Worm (Caenorhabditis elegans) whole organism, L3 larva: ENCODE data around the gene F58H1.5.

Experiments
- R02D3.7 ChIP-seq: fragments of 150-350 bp; optimal IDR thresholded peaks from 2 replicates; lab custom pipeline; 2014; ENCODE audit warnings: missing biosample characterization, missing genetic modification characterization
- ZK546.5 ChIP-seq: sonication (generic microtip); optimal IDR thresholded peaks from 2 replicates; lab custom pipeline; 2017; ENCODE audit warnings: missing biosample characterization, missing genetic modification characterization
- ama-1 ChIP-seq: fragments of 150-350 bp; optimal IDR thresholded peaks from 2 replicates; lab custom pipeline; 2018
- ceh-16 ChIP-seq: sonication (generic microtip); optimal IDR thresholded peaks from 2 replicates; lab custom pipeline; 2017; ENCODE audit warnings: missing biosample characterization, missing genetic modification characterization
- daf-12 ChIP-seq: fragments of 150-350 bp; optimal IDR thresholded peaks from 2 replicates; lab custom pipeline; 2014; ENCODE audit warnings: missing biosample characterization, missing genetic modification reagents, missing genetic modification characterization
- egl-5 ChIP-seq: fragments of 150-350 bp; optimal IDR thresholded peaks from 2 replicates; lab custom pipeline; 2017; ENCODE audit warnings: missing biosample characterization, missing genetic modification reagents, missing genetic modification characterization, inconsistent platforms
- elt-1 ChIP-seq: fragments of 150-350 bp; optimal IDR thresholded peaks from 2 replicates; lab custom pipeline; 2014; ENCODE audit warnings: missing biosample characterization, missing genetic modification characterization
- elt-2 ChIP-seq: sonication (generic microtip); optimal IDR thresholded peaks from 2 replicates; lab custom pipeline; 2016; ENCODE audit warnings: missing genetic modification reagents, mild to moderate bottlenecking, missing genetic modification characterization, missing compliant biosample characterization
- elt-3 ChIP-seq, 3 experiments: fragments of 150-350 bp in 1 of 3; sonication (generic microtip) in 2 of 3; optimal IDR thresholded peaks; 2 replicates in 2 of 3; 4 replicates in 1 of 3; lab custom pipeline; 2014 to 2017; ENCODE audit warnings: missing biosample characterization in 3 of 3, missing genetic modification characterization in 3 of 3
- eor-1 ChIP-seq, 2 experiments: fragments of 150-350 bp; optimal IDR thresholded peaks; 2 replicates each; lab custom pipeline; 2014 to 2018; ENCODE audit warnings: missing biosample characterization in 2 of 2, missing genetic modification characterization in 2 of 2
- fkh-10 ChIP-seq: sonication (generic microtip); optimal IDR thresholded peaks from 2 replicates; lab custom pipeline; 2017; ENCODE audit warnings: missing biosample characterization, missing genetic modification reagents, missing genetic modification characterization
- hmg-11 ChIP-seq: sonication (generic microtip); optimal IDR thresholded peaks from 2 replicates; lab custom pipeline; 2016; ENCODE audit warnings: missing genetic modification characterization, missing compliant biosample characterization
- jun-1 ChIP-seq: fragments of 150-350 bp; optimal IDR thresholded peaks from 2 replicates; lab custom pipeline; 2014; ENCODE audit warnings: missing biosample characterization, missing genetic modification reagents, missing genetic modification characterization
- lin-39 ChIP-seq: fragments of 150-350 bp; optimal IDR thresholded peaks from 2 replicates; lab custom pipeline; 2018; ENCODE audit warnings: missing biosample characterization, missing genetic modification reagents, missing genetic modification characterization
- mdl-1 ChIP-seq: fragments of 150-350 bp; optimal IDR thresholded peaks from 2 replicates; lab custom pipeline; 2014; ENCODE audit warnings: missing biosample characterization, missing genetic modification characterization
- nfya-1 ChIP-seq: sonication (generic microtip); optimal IDR thresholded peaks from 2 replicates; lab custom pipeline; 2017; ENCODE audit warnings: missing genetic modification characterization, mild to moderate bottlenecking, missing compliant biosample characterization, antibody characterized with exemption, moderate library complexity; ENCODE audit not compliant: insufficient read depth
- nhr-11 ChIP-seq: fragments of 150-350 bp; optimal IDR thresholded peaks from 2 replicates; lab custom pipeline; 2014; ENCODE audit warnings: missing biosample characterization, missing genetic modification characterization
- nhr-23 ChIP-seq: fragments of 150-350 bp; optimal IDR thresholded peaks from 2 replicates; lab custom pipeline; 2014; ENCODE audit warnings: missing biosample characterization, missing genetic modification reagents, missing genetic modification characterization
- nhr-237 ChIP-seq: fragments of 150-350 bp; optimal IDR thresholded peaks from 2 replicates; lab custom pipeline; 2014; ENCODE audit warnings: missing biosample characterization, missing genetic modification characterization
- nhr-25 ChIP-seq: sonication (generic microtip); optimal IDR thresholded peaks from 2 replicates; lab custom pipeline; 2017; ENCODE audit warnings: missing biosample characterization, missing genetic modification characterization
- nhr-28 ChIP-seq: fragments of 150-350 bp; optimal IDR thresholded peaks from 2 replicates; lab custom pipeline; 2014; ENCODE audit warnings: missing biosample characterization, missing genetic modification characterization
- nhr-43 ChIP-seq: sonication (generic microtip); optimal IDR thresholded peaks from 2 replicates; lab custom pipeline; 2016; ENCODE audit warnings: mild to moderate bottlenecking, missing genetic modification characterization, missing compliant biosample characterization; ENCODE audit not compliant: poor library complexity, severe bottlenecking
- nhr-76 ChIP-seq: fragments of 150-350 bp; sonication (generic microtip); optimal IDR thresholded peaks from 5 replicates; lab custom pipeline; 2014; ENCODE audit warnings: missing biosample characterization, missing genetic modification characterization
- pha-4 ChIP-seq: fragments of 150-350 bp; optimal IDR thresholded peaks from 2 replicates; lab custom pipeline; 2014; ENCODE audit warnings: missing biosample characterization, missing genetic modification reagents, missing genetic modification characterization
- pqm-1 ChIP-seq: fragments of 150-350 bp; optimal IDR thresholded peaks from 2 replicates; lab custom pipeline; 2017; ENCODE audit warnings: missing biosample characterization, missing genetic modification characterization, inconsistent platforms
- skn-1 ChIP-seq: fragments of 150-350 bp; optimal IDR thresholded peaks from 2 replicates; lab custom pipeline; 2014; ENCODE audit warnings: missing biosample characterization, missing genetic modification characterization
- tbx-2 ChIP-seq: sonication (generic microtip); optimal IDR thresholded peaks from 2 replicates; lab custom pipeline; 2016; ENCODE audit warnings: mild to moderate bottlenecking, missing genetic modification characterization, missing compliant biosample characterization
- unc-39 ChIP-seq: sonication (generic microtip); optimal IDR thresholded peaks from 4 replicates; lab custom pipeline; 2017; ENCODE audit warnings: missing biosample characterization, missing genetic modification characterization
- unc-62 ChIP-seq: fragments of 150-350 bp; sonication (generic microtip); optimal IDR thresholded peaks from 4 replicates; lab custom pipeline; 2014; ENCODE audit warnings: missing biosample characterization, missing genetic modification reagents, missing genetic modification characterization
- zag-1 ChIP-seq: fragments of 150-350 bp; optimal IDR thresholded peaks from 2 replicates; lab custom pipeline; 2014; ENCODE audit warnings: missing biosample characterization, missing genetic modification characterization
- ztf-11 ChIP-seq: fragments of 150-350 bp; optimal IDR thresholded peaks from 2 replicates; lab custom pipeline; 2014; ENCODE audit warnings: missing biosample characterization, missing genetic modification characterization
- ztf-4 ChIP-seq: fragments of 150-350 bp; optimal IDR thresholded peaks from 2 replicates; lab custom pipeline; 2014; ENCODE audit warnings: missing biosample characterization, missing genetic modification characterization

Gene F58H1.5

DNA sequence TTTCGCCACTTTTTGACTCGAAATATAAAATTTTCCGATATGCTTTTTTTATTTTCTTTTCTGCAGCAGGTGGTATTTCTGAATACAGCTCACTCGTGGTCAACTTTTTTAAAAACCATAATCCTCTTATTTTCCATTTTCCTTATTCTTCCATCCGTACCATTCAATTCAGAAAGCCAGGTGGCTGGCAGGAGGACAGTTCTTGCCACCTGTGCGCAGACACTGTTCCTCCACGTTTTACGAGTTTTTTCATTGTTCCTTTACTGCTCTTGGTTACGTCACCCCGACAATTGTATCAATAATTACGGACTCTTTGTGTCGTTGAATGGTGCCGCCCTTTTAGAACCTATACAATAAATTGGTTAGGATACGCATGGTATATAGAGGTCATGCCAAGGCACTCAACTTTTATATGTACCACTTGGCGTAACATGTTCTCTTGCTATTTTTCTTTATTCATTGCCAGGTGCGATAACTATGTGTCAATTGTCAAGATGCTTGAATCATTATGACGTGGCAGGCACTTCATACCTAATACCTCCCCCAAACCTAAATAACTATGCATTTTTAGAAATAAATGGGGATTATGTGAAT, 5.2 kb upstream of the F58H1.5 start:
- TF ChIP-seq pha-4 (tag; lab: Kevin White, UChicago) (peak; percentile 12), R02D3.7 (tag; lab: Kevin White, UChicago) (no peak), egl-5 (no peak)

DNA sequence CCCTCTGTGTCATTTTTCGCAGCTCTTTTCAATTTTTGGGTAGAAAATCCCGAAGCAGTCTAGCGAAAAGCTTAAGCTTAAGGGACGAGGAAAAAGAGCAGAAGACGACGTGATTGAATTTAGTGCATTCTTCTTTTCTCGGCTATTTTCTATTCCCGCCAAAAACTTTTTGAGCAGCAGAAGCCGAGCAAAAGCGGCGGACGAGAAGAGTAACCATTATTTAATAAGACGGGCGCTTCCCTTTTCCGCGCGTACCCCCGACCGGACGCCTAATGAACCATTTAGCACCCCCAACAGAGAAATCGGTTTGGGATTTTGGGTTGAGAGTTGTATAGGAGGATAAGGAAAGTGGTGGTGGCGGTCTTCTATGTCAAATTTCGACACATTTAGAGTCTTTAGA, 4.6 kb upstream of the F58H1.5 start:
- TF ChIP-seq ceh-16 (tag; lab: Kevin White, UChicago) (no peak), fkh-10 (peak; percentile 81)

DNA sequence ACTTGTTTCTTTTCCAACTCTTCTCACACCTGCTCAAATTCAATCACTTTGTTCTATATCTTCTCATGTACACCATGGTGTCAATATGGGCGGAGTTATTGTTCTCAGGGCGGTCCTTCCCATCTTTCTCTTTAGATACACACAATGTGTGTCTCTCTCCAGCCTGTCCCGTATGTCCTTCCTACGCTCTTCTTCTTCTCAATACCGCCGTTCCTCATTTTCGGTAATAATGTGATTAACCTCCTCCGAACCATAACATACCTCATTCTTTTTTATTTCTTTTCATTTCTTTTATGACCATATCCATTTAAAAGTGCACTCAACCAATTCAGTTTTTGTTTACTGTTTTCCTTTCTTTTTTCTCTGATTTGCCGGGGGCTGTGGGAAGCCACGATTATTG, 2.6 kb upstream of the F58H1.5 start:
- TF ChIP-seq nhr-237 (tag; lab: Kevin White, UChicago) = no peak
- no peak for TF ChIP-seq ZK546.5 (tag; lab: Kevin White, UChicago)
- peak; percentile 10 for TF ChIP-seq egl-5
- no peak for TF ChIP-seq eor-1 (tag; optimal IDR thresholded peaks at IDR 0.05; lab: Kevin White, UChicago)
- TF ChIP-seq daf-12 (tag; lab: Kevin White, UChicago) = no peak
- no peak for TF ChIP-seq nhr-25 (tag; lab: Kevin White, UChicago)
- no peak for TF ChIP-seq pha-4 (tag; lab: Kevin White, UChicago)

DNA sequence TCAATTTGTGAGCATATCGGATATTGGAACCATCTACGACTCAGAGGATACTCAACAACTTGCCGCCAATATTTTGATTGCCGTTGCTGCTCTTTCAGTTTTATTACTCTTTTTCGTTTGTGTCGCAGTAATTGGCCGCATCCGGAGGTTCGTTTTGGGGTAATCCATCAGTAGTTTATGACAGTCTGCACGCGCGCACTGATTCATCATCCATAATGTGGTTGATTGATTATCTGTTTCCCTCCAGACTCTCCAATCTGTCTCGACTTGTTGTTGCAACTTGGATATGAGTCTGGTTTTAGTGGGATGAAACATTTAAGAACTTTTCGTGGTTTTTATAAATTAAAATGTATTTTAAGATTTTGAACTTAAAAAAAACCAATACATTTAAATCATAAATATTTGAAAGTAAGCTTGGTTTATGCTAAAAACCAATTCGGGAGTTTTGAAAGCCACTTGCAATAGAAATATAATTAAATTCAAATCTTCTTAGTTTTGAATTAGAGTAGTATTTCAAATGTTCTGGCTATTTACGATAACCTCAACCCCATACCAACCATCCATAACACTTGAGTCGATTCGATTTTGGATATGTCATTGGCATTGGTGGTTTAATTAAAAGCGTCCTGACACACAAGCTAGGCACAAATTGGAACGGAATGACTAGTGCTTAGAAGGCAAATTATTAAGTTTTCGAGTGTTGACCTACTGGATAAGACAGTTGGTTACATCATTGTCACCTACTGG, 2.1 kb downstream of the F58H1.5 start:
- peak; percentile 38 for TF ChIP-seq lin-39 (tag; lab: Kevin White, UChicago)
- TF ChIP-seq elt-3 (tag; optimal IDR thresholded peaks at IDR 0.05; lab: Kevin White, UChicago) = no peak

- TF ChIP-seq zag-1 (tag; lab: Kevin White, UChicago) = no peak
- no peak for TF ChIP-seq nfya-1 (tag; lab: Kevin White, UChicago)
- peak; percentile 28 for TF ChIP-seq fkh-10
- TF ChIP-seq ZK546.5 (tag; lab: Kevin White, UChicago) = no peak
- no peak for TF ChIP-seq nhr-76 (tag; lab: Kevin White, UChicago)
- TF ChIP-seq elt-3 (tag; optimal IDR thresholded peaks at IDR 0.05; lab: Kevin White, UChicago) = no peak
- no peak for TF ChIP-seq unc-62 (GFP tag; lab: Kevin White, UChicago)
- TF ChIP-seq hmg-11 (tag; lab: Kevin White, UChicago) = no peak
Measured at ce11 chrV:11960831-11961190, 2.6 kb downstream of the F58H1.5 start.

- no peak for TF ChIP-seq tbx-2 (tag; lab: Kevin White, UChicago)
- TF ChIP-seq nhr-28 (tag; lab: Kevin White, UChicago) = no peak
- TF ChIP-seq skn-1 = no peak
- no peak for TF ChIP-seq ama-1 (lab: Kevin White, UChicago)
- no peak for TF ChIP-seq unc-62 (GFP tag; lab: Kevin White, UChicago)
- no peak for TF ChIP-seq R02D3.7 (tag; lab: Kevin White, UChicago)
- TF ChIP-seq nhr-25 (tag; lab: Kevin White, UChicago) = no peak
- TF ChIP-seq nhr-23 = no peak
- no peak for TF ChIP-seq mdl-1 (tag; lab: Kevin White, UChicago)
- no peak for TF ChIP-seq unc-39 (tag; lab: Kevin White, UChicago)
- TF ChIP-seq nhr-43 (tag; lab: Kevin White, UChicago) = no peak
- TF ChIP-seq nfya-1 (tag; lab: Kevin White, UChicago) = no peak
- no peak for TF ChIP-seq nhr-11 (tag; lab: Kevin White, UChicago)
- no peak for TF ChIP-seq elt-1 (tag; lab: Kevin White, UChicago)
Measured at ce11 chrV:11964723-11965122, 6.5 kb downstream of the F58H1.5 start, which contains the start of gene F58H1.7. TSS of gene F58H1.7 (minus strand) at chrV:11964823.

- no peak for TF ChIP-seq unc-39 (tag; lab: Kevin White, UChicago)
- peak; percentile 71 for TF ChIP-seq jun-1 (tag; lab: Kevin White, UChicago)
- no peak for TF ChIP-seq ztf-11 (tag; lab: Kevin White, UChicago)
- peak; percentile 21 for TF ChIP-seq pha-4 (tag; lab: Kevin White, UChicago)
- TF ChIP-seq fkh-10 = no peak
- TF ChIP-seq nhr-11 (tag; lab: Kevin White, UChicago) = no peak
- TF ChIP-seq ztf-4 (tag; lab: Kevin White, UChicago) = no peak
- TF ChIP-seq lin-39 (tag; lab: Kevin White, UChicago) = no peak
- no peak for TF ChIP-seq unc-62 (GFP tag; lab: Kevin White, UChicago)
- TF ChIP-seq pqm-1 (tag; lab: Kevin White, UChicago) = peak; percentile 86
- TF ChIP-seq nhr-43 (tag; lab: Kevin White, UChicago) = no peak
- peak; percentile 99 for TF ChIP-seq elt-2 (tag; lab: Kevin White, UChicago)
- no peak for TF ChIP-seq nhr-76 (tag; lab: Kevin White, UChicago)
- TF ChIP-seq tbx-2 (tag; lab: Kevin White, UChicago) = no peak
- TF ChIP-seq, all 47 proteins: peak for 4
Measured at ce11 chrV:11975233-11975632, 17.0 kb downstream of the F58H1.5 start, which contains the start of gene cpr-1. TSS of gene cpr-1 (plus strand) at chrV:11975551.
